Worm (Caenorhabditis elegans): ENCODE results near the gene fbxb-20.
A peak's percentile ranks its signal among the peaks of the same experiment; 100 is the strongest.

Gene fbxb-20

DNA sequence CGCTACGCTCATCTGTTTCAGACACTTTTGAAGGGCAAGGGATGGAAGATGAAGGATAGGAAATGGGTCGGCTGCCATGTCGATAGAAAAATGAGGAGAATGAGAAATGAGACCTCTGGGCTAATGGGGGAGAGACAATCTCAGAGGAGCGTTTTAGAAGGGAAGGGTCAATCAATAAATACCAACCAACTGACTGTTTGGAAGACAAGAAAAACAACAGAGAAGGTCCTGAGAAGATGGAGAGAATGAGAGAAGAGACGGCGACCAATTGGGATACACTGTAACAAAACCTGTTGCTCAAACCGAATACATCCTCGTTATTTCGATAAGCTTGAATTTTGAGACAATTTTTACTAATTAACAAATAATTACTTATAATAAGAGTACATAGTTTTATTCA is 3.0 kb upstream of the fbxb-20 start, which contains the start of gene fbxb-15:
Gene fbxb-15, minus strand, starts transcription at position 101 of the 400 bp plus-strand sequence.
- no peak for TF ChIP-seq fos-1 (tag; optimal IDR thresholded peaks at IDR 0.05)
- no peak for TF ChIP-seq zag-1 (tag; optimal IDR thresholded peaks at IDR 0.05)

DNA sequence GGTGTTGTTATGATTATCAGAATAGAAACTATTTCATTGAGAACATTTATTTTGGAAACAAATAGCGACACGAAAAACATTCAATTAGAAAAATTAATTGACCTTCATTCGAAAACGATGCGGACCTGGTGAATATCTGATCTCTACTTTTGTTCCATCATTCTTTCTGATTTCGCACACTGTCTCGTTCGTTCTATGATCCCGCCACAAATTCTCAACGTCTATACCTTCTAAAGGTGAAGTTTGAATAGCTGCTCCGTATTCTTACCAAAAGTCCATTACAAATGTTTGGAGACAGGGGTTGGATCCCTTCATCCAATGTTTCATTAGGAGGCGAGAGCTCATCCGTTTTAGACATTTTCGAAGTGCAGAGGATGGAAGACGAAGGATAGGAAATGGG is 1.4 kb upstream of the fbxb-20 start, which contains the start of gene fbxb-16:
Gene fbxb-16, minus strand, starts transcription at position 101 of the 400 bp plus-strand sequence.
- TF ChIP-seq fkh-10 (GFP tag; optimal IDR thresholded peaks at IDR 0.05), result peak; percentile 15
- no peak for TF ChIP-seq egl-27 (tag; optimal IDR thresholded peaks at IDR 0.05)
- no peak for TF ChIP-seq ZK546.5 (tag; optimal IDR thresholded peaks at IDR 0.05)
- no peak for TF ChIP-seq elt-2 (tag; optimal IDR thresholded peaks at IDR 0.05)
- TF ChIP-seq ceh-82 (tag; optimal IDR thresholded peaks at IDR 0.05), result no peak
- TF ChIP-seq nhr-77 (tag; optimal IDR thresholded peaks at IDR 0.05), result no peak
- no peak for TF ChIP-seq nhr-25 (tag; optimal IDR thresholded peaks at IDR 0.05)
- no peak for TF ChIP-seq ama-1 (optimal IDR thresholded peaks at IDR 0.05)
- no peak for TF ChIP-seq hmg-11 (tag; optimal IDR thresholded peaks at IDR 0.05)

DNA sequence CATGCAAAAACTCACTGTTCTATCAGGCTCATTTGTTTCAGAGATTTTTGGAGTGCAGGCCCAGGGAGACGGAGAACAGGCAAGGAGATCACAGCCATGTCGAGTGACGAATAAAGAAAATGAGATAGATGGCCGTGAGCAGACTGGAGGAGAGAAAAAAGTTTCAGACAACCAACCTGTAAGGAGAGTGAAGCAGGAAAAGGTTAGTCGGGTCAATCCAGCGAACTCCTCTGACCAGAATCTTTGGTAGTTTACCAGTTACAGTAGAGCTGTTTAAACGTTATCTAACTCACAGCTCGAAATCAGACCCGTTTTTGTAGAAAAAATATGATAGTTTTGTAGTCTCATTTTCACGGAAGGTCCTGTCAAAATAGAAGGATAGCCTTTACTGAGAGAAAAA is 1.6 kb downstream of the fbxb-20 start, which contains the start of gene fbxb-21:
Gene fbxb-21, minus strand, starts transcription at position 101 of the 400 bp plus-strand sequence.
- TF ChIP-seq fkh-10 (GFP tag; optimal IDR thresholded peaks at IDR 0.05), result peak; percentile 44
- TF ChIP-seq snpc-4 (tag; optimal IDR thresholded peaks at IDR 0.05), result no peak
- TF ChIP-seq nfya-1 (tag; optimal IDR thresholded peaks at IDR 0.05; ENCODE audit: insufficient read depth), result no peak

DNA sequence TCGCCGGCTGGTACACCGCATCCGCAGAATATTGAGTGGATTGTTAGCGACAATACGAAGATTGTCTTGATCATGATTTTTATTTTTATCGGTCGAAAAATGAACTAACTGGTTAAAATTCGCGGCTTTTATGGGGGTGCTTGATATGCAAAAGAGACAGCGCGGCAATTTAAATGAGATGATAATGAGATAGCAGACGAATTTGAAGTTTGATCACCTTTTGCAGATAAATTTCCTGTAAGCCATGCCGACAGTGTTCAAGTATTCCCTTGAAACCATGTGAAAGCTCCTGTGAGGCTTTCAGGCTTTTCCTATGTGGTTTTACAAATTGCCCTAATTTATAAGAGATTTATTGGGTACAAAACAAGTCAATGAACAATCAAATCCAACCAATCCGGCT is 4.2 kb downstream of the fbxb-20 start, which contains the start of gene ZC204.17:
Gene ZC204.17, minus strand, starts transcription at position 101 of the 400 bp plus-strand sequence.
- TF ChIP-seq hmg-11 (tag; optimal IDR thresholded peaks at IDR 0.05) (no peak), ZK546.5 (tag; optimal IDR thresholded peaks at IDR 0.05) (no peak), jun-1 (tag; optimal IDR thresholded peaks at IDR 0.05) (no peak), nhr-237 (tag; optimal IDR thresholded peaks at IDR 0.05) (no peak), nhr-76 (tag; optimal IDR thresholded peaks at IDR 0.05) (no peak), nhr-12 (tag; optimal IDR thresholded peaks at IDR 0.05) (no peak), ceh-16 (tag; optimal IDR thresholded peaks at IDR 0.05) (no peak), fkh-2 (tag; optimal IDR thresholded peaks at IDR 0.05) (no peak), ceh-9 (tag; optimal IDR thresholded peaks at IDR 0.05) (no peak), lsy-12 (tag; optimal IDR thresholded peaks at IDR 0.05) (no peak), egl-5 (tag; optimal IDR thresholded peaks at IDR 0.05) (no peak), lin-15B (tag; optimal IDR thresholded peaks at IDR 0.05) (no peak), fkh-10 (GFP tag; optimal IDR thresholded peaks at IDR 0.05) (no peak), skn-1 (tag; optimal IDR thresholded peaks at IDR 0.05) (no peak), lin-39 (tag; optimal IDR thresholded peaks at IDR 0.05) (no peak), ceh-82 (tag; optimal IDR thresholded peaks at IDR 0.05) (no peak), nhr-43 (tag; optimal IDR thresholded peaks at IDR 0.05; ENCODE audit: poor library complexity, severe bottlenecking) (no peak), unc-39 (tag; optimal IDR thresholded peaks at IDR 0.05) (no peak), pqm-1 (tag; optimal IDR thresholded peaks at IDR 0.05) (no peak), ama-1 (optimal IDR thresholded peaks at IDR 0.05) (no peak)

DNA sequence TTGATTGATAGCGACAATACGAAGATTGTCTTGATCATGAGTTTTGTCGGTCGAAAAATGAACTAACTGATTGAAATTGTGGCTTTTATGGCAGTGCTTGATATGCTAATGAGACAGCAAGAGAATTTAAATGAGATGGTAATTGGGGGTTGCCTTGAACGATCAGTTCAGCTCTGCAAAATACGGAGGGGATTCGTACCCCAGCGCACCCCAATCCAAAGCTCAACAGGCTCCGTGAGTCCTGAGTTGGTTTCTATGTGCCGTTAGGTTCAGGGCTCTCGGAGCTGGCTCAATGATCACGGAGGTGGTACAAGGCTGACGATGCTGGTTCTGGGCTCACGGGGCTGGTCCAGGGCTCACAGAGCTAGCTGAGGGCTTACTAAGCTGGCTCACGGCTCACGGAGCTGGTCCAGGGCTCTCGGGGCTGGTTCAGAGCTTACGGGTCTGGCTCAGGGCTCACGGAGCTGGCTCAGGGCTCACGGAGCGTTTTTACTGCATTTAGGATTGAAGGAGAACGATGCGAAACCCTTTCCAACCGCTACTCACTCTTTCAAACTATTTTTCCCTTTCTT is 5.5 kb downstream of the fbxb-20 start, which contains the start of gene ZC204.6:
Gene ZC204.6, minus strand, starts transcription at position 51 of the 572 bp plus-strand sequence.
- no peak for TF ChIP-seq snpc-4 (tag; optimal IDR thresholded peaks at IDR 0.05)
- TF ChIP-seq nhr-43 (tag; optimal IDR thresholded peaks at IDR 0.05; ENCODE audit: poor library complexity, severe bottlenecking), result no peak
- no peak for TF ChIP-seq nfya-1 (tag; optimal IDR thresholded peaks at IDR 0.05; ENCODE audit: insufficient read depth)
- TF ChIP-seq ama-1 (optimal IDR thresholded peaks at IDR 0.05), result no peak
- no peak for TF ChIP-seq sea-2 (GFP tag; optimal IDR thresholded peaks at IDR 0.05)
- TF ChIP-seq nhr-237 (tag; optimal IDR thresholded peaks at IDR 0.05), result no peak
- no peak for TF ChIP-seq nhr-28 (tag; optimal IDR thresholded peaks at IDR 0.05)
- TF ChIP-seq egl-5 (tag; optimal IDR thresholded peaks at IDR 0.05), result no peak
- no peak for TF ChIP-seq nhr-23 (tag; optimal IDR thresholded peaks at IDR 0.05)

DNA sequence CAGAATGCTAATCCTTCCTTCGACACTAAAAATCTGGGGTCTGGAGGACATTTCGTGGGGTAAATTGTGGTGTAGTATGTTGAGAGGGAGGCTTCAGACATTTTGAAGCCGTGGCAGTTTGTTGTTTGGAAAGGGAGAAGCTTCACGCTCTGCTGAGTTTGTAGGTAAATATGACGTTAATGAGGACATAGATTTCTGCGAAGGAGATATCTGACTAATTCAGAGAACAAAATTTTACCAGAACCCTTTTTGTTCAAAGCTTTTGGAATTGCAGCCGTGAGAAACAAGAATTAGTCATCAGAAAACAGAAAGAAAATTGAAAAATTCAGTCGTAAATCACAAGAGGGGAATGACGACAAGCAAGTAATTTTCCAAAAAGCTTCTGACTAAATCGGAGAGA is 9.9 kb downstream of the fbxb-20 start, which contains the start of gene srh-72:
Gene srh-72, minus strand, starts transcription at position 101 of the 400 bp plus-strand sequence.
- TF ChIP-seq sea-2 (GFP tag; optimal IDR thresholded peaks at IDR 0.05) (no peak), lin-15B (tag; optimal IDR thresholded peaks at IDR 0.05) (no peak), nhr-25 (tag; optimal IDR thresholded peaks at IDR 0.05) (no peak), ama-1 (optimal IDR thresholded peaks at IDR 0.05) (no peak), unc-39 (tag; optimal IDR thresholded peaks at IDR 0.05) (no peak), nhr-43 (tag; optimal IDR thresholded peaks at IDR 0.05; ENCODE audit: poor library complexity, severe bottlenecking) (no peak)

Measured in whole organism, L3 larva.